Fruit fly (Drosophila melanogaster) whole organism, embryonic: ENCODE data around the gene CG7519.

Experiments
- Antp ChIP-seq: fragments of 200-800 bp; sonication (Bioruptor generic); optimal IDR thresholded peaks from 3 replicates; lab custom pipeline; 2016; ENCODE audit warnings: missing biosample characterization, missing genetic modification characterization
- Bdp1 ChIP-seq: fragments of 200-800 bp; sonication (Bioruptor generic); optimal IDR thresholded peaks from 3 replicates; lab custom pipeline; 2016; ENCODE audit warnings: missing biosample characterization, missing genetic modification characterization
- CG13296 ChIP-seq: fragments of 200-800 bp; sonication (Bioruptor generic); optimal IDR thresholded peaks from 3 replicates; lab custom pipeline; 2018; ENCODE audit warnings: missing biosample characterization, mild to moderate bottlenecking, missing genetic modification characterization
- CG13775 ChIP-seq: fragments of 200-800 bp; sonication (Bioruptor generic); optimal IDR thresholded peaks from 3 replicates; lab custom pipeline; 2017; ENCODE audit warnings: missing biosample characterization, mild to moderate bottlenecking, missing genetic modification characterization
- CG13894 ChIP-seq: fragments of 200-800 bp; sonication (Bioruptor generic); optimal IDR thresholded peaks from 3 replicates; lab custom pipeline; 2018; ENCODE audit warnings: missing biosample characterization, mild to moderate bottlenecking, missing genetic modification characterization, moderate library complexity
- CG14014 ChIP-seq: fragments of 200-800 bp; sonication (Bioruptor generic); IDR thresholded peaks from 2 replicates; pipeline ENCODE4 v1.3.6; 2022; ENCODE audit warnings: missing biosample characterization, missing genetic modification characterization
- CG1647 ChIP-seq: fragments of 200-800 bp; sonication (Bioruptor generic); optimal IDR thresholded peaks from 3 replicates; lab custom pipeline; 2016; ENCODE audit warnings: missing biosample characterization, missing genetic modification characterization
- CG2712 ChIP-seq: fragments of 200-800 bp; optimal IDR thresholded peaks from 3 replicates; lab custom pipeline; 2019; ENCODE audit warnings: missing biosample characterization, mild to moderate bottlenecking, missing genetic modification characterization, moderate library complexity
- CG30020 ChIP-seq: fragments of 200-800 bp; optimal IDR thresholded peaks from 2 replicates; lab custom pipeline; 2019; ENCODE audit warnings: missing biosample characterization, mild to moderate bottlenecking, missing genetic modification characterization, moderate library complexity
- CG32767 ChIP-seq: fragments of 200-800 bp; sonication (Bioruptor generic); IDR thresholded peaks from 2 replicates; pipeline ENCODE4 v1.3.6; 2022; ENCODE audit warnings: missing biosample characterization, missing genetic modification characterization
- CG33557 ChIP-seq: fragments of 200-800 bp; sonication (Bioruptor generic); optimal IDR thresholded peaks from 2 replicates; lab custom pipeline; 2019; ENCODE audit warnings: missing biosample characterization, mild to moderate bottlenecking, missing genetic modification characterization, moderate library complexity
- CG4617 ChIP-seq: fragments of 200-800 bp; sonication (Bioruptor generic); optimal IDR thresholded peaks from 3 replicates; lab custom pipeline; 2016; ENCODE audit warnings: missing biosample characterization, missing genetic modification characterization, borderline replicate concordance
- CG6791 ChIP-seq: fragments of 200-800 bp; sonication (Bioruptor generic); IDR thresholded peaks from 3 replicates; pipeline ENCODE4 v1.3.6; 2022; ENCODE audit warnings: missing biosample characterization, missing genetic modification characterization; ENCODE audit not compliant: partially characterized antibody
- CG6813 ChIP-seq: fragments of 200-800 bp; sonication (Bioruptor generic); optimal IDR thresholded peaks from 2 replicates; lab custom pipeline; 2017; ENCODE audit warnings: missing biosample characterization, missing genetic modification characterization, mild to moderate bottlenecking, moderate library complexity, missing genetic modification reagents
- CG8478 ChIP-seq: fragments of >200 bp; optimal IDR thresholded peaks from 2 replicates; lab custom pipeline; 2018
- Deaf1 ChIP-seq: fragments of 200-800 bp; optimal IDR thresholded peaks from 3 replicates; lab custom pipeline; 2019; ENCODE audit warnings: missing biosample characterization, mild to moderate bottlenecking, missing genetic modification characterization, moderate library complexity
- E2f2 ChIP-seq: fragments of 200-800 bp; sonication (Bioruptor generic); IDR thresholded peaks from 2 replicates; pipeline ENCODE4 v1.3.6; 2022; ENCODE audit warnings: missing biosample characterization, missing genetic modification characterization
- Ets65A ChIP-seq: fragments of 200-800 bp; sonication (Bioruptor generic); peaks from one replicate; lab custom pipeline; 2016; ENCODE audit warnings: missing biosample characterization, missing genetic modification characterization
- Ets97D ChIP-seq: fragments of 200-800 bp; sonication (Bioruptor generic); optimal IDR thresholded peaks from 3 replicates; lab custom pipeline; 2016; ENCODE audit warnings: missing biosample characterization, missing genetic modification characterization
- HLH54F ChIP-seq: fragments of 200-800 bp; sonication (Bioruptor generic); optimal IDR thresholded peaks from 3 replicates; lab custom pipeline; 2016; ENCODE audit warnings: missing biosample characterization, missing genetic modification characterization
- Hsf ChIP-seq: fragments of 200-800 bp; sonication (Bioruptor generic); optimal IDR thresholded peaks from 3 replicates; lab custom pipeline; 2016; ENCODE audit warnings: missing biosample characterization, missing genetic modification characterization
- MESR4 ChIP-seq: fragments of 200-800 bp; sonication (Bioruptor generic); optimal IDR thresholded peaks from 2 replicates; lab custom pipeline; 2018; ENCODE audit warnings: missing biosample characterization, mild to moderate bottlenecking, missing genetic modification characterization, moderate library complexity
- Med ChIP-seq: fragments of 200-800 bp; sonication (Bioruptor generic); peaks from one replicate; lab custom pipeline; 2016; ENCODE audit warnings: missing biosample characterization, missing genetic modification characterization, mild to moderate bottlenecking, inconsistent platforms, moderate library complexity
- Mes4 ChIP-seq: fragments of 200-800 bp; sonication (Bioruptor generic); optimal IDR thresholded peaks from 2 replicates; lab custom pipeline; 2016; ENCODE audit warnings: missing biosample characterization, missing genetic modification characterization
- Mrtf ChIP-seq: fragments of 200-800 bp; sonication (Bioruptor generic); IDR thresholded peaks from 3 replicates; pipeline ENCODE4 v1.3.6; 2022; ENCODE audit warnings: missing biosample characterization, missing genetic modification characterization
- NC2β ChIP-seq: fragments of 200-800 bp; sonication (Bioruptor generic); optimal IDR thresholded peaks from 2 replicates; lab custom pipeline; 2016; ENCODE audit warnings: missing biosample characterization, missing genetic modification characterization
- NfI ChIP-seq: fragments of 200-800 bp; sonication (Bioruptor generic); optimal IDR thresholded peaks from 3 replicates; lab custom pipeline; 2018; ENCODE audit warnings: missing biosample characterization, mild to moderate bottlenecking, missing genetic modification characterization, moderate library complexity
- Opbp ChIP-seq: fragments of 200-800 bp; sonication (Bioruptor generic); IDR thresholded peaks from 3 replicates; pipeline ENCODE4 v1.3.6; 2022; ENCODE audit warnings: missing biosample characterization, missing genetic modification characterization; ENCODE audit not compliant: partially characterized antibody
- Pdp1 ChIP-seq, 2 experiments: fragments of 200-800 bp; sonication (Bioruptor generic); optimal IDR thresholded peaks; 3 replicates each; lab custom pipeline; 2016; ENCODE audit warnings: missing biosample characterization in 2 of 2, missing genetic modification characterization in 2 of 2, mild to moderate bottlenecking in 1 of 2, moderate library complexity in 1 of 2
- Ptx1 ChIP-seq: fragments of 200-800 bp; sonication (Bioruptor generic); IDR thresholded peaks from 2 replicates; pipeline ENCODE4 v1.3.6; 2022; ENCODE audit warnings: missing biosample characterization, missing genetic modification characterization
- Stat92E ChIP-seq, 3 experiments: fragments of >200 bp in 2 of 3; fragments of 200-800 bp in 1 of 3; sonication (Bioruptor generic) in 1 of 3; optimal IDR thresholded peaks; 2 replicates each; lab custom pipeline; 2017 to 2019; ENCODE audit warnings: missing biosample characterization in 3 of 3, missing genetic modification characterization in 3 of 3, mild to moderate bottlenecking in 1 of 3, moderate library complexity in 1 of 3
- abd-A ChIP-seq: fragments of 200-800 bp; sonication (Bioruptor generic); optimal IDR thresholded peaks from 3 replicates; lab custom pipeline; 2019; ENCODE audit warnings: missing biosample characterization, mild to moderate bottlenecking, missing genetic modification characterization, moderate library complexity
- ash1 ChIP-seq: fragments of 200-800 bp; sonication (Bioruptor generic); optimal IDR thresholded peaks from 2 replicates; lab custom pipeline; 2018; ENCODE audit warnings: missing biosample characterization, mild to moderate bottlenecking, missing genetic modification characterization
- ato ChIP-seq: fragments of 200-800 bp; sonication (Bioruptor generic); IDR thresholded peaks from 2 replicates; pipeline ENCODE4 v1.3.6; 2022; ENCODE audit warnings: missing biosample characterization, missing genetic modification characterization; ENCODE audit not compliant: partially characterized antibody
- btn ChIP-seq: fragments of 200-800 bp; sonication (Bioruptor generic); optimal IDR thresholded peaks from 2 replicates; lab custom pipeline; 2016; ENCODE audit warnings: missing biosample characterization, missing genetic modification characterization
- cato ChIP-seq: fragments of 200-800 bp; sonication (Bioruptor generic); optimal IDR thresholded peaks from 2 replicates; lab custom pipeline; 2016; ENCODE audit warnings: missing biosample characterization, missing genetic modification characterization, borderline replicate concordance
- eyg ChIP-seq: fragments of 200-800 bp; sonication (Bioruptor generic); optimal IDR thresholded peaks from 3 replicates; lab custom pipeline; 2016; ENCODE audit warnings: missing biosample characterization, missing genetic modification characterization
- gcm ChIP-seq: fragments of 200-800 bp; sonication (Bioruptor generic); optimal IDR thresholded peaks from 2 replicates; lab custom pipeline; 2019; ENCODE audit warnings: missing biosample characterization, mild to moderate bottlenecking, missing genetic modification characterization, moderate library complexity
- knrl ChIP-seq: fragments of 200-800 bp; sonication (Bioruptor generic); IDR thresholded peaks from 3 replicates; pipeline ENCODE4 v1.3.6; 2022; ENCODE audit warnings: missing biosample characterization, missing genetic modification characterization; ENCODE audit not compliant: partially characterized antibody
- mam ChIP-seq: fragments of 200-800 bp; sonication (Bioruptor generic); optimal IDR thresholded peaks from 3 replicates; lab custom pipeline; 2016; ENCODE audit warnings: missing biosample characterization, missing genetic modification characterization
- org-1 ChIP-seq: fragments of 200-800 bp; sonication (Bioruptor generic); optimal IDR thresholded peaks from 2 replicates; lab custom pipeline; 2017; ENCODE audit warnings: missing biosample characterization, missing genetic modification characterization
- sens ChIP-seq: fragments of 200-800 bp; sonication (Bioruptor generic); peaks from one replicate; lab custom pipeline; 2016; ENCODE audit warnings: missing biosample characterization, missing genetic modification characterization
- ssp ChIP-seq: fragments of 200-800 bp; sonication (Bioruptor generic); IDR thresholded peaks from 2 replicates; pipeline ENCODE4 v1.3.6; 2022; ENCODE audit warnings: missing biosample characterization, missing genetic modification characterization
- stwl ChIP-seq: fragments of 200-800 bp; sonication (Bioruptor generic); optimal IDR thresholded peaks from 3 replicates; lab custom pipeline; 2018; ENCODE audit warnings: missing biosample characterization, mild to moderate bottlenecking, missing genetic modification characterization, moderate library complexity
- trem ChIP-seq: fragments of 200-800 bp; optimal IDR thresholded peaks from 3 replicates; lab custom pipeline; 2019; ENCODE audit warnings: missing biosample characterization, mild to moderate bottlenecking, missing genetic modification characterization, moderate library complexity
- tup ChIP-seq: fragments of 200-800 bp; sonication (Bioruptor generic); optimal IDR thresholded peaks from 2 replicates; lab custom pipeline; 2016; ENCODE audit warnings: missing biosample characterization, mild to moderate bottlenecking, missing genetic modification characterization, moderate library complexity
- tx ChIP-seq: fragments of 200-800 bp; sonication (Bioruptor generic); optimal IDR thresholded peaks from 2 replicates; lab custom pipeline; 2016; ENCODE audit warnings: missing biosample characterization, missing genetic modification characterization

Gene CG7519

DNA sequence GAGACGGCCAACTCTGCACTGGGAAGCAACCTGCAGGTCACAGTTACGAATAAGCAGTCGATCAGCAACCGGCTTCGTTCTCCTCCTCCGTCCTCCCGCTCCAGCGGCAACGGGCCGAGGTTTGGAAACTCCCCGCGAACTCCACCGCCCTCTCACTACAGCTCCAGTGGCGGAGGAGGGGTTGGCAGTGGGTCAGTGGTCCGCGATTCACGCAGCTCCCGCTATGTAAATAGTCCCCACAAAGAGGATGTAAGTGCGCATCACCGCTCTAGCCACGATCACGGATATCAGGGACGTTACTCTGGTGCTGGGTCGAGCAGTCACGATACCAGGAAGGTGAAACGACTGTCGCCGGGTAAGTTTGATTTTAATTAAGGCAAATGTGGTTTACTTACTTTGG lies 25.5 kb downstream of the CG7519 start:
- TF ChIP-seq CG13775 (no peak), CG33557 (GFP tag; lab: Kevin White, UChicago) (no peak), NC2β (GFP tag; lab: Kevin White, UChicago) (no peak), CG6791 (GFP tag; lab: Robert Waterston, UW) (0 out of 3 replicates have a peak, but pooled peaks have one; percentile 15), Ets65A (GFP tag; lab: Kevin White, UChicago) (peak; percentile 91), Med (GFP tag; lab: Kevin White, UChicago) (peak; percentile 30), abd-A (tag; lab: Kevin White, UChicago) (no peak)
- TF ChIP-seq, all 482 proteins: peak for 3

DNA sequence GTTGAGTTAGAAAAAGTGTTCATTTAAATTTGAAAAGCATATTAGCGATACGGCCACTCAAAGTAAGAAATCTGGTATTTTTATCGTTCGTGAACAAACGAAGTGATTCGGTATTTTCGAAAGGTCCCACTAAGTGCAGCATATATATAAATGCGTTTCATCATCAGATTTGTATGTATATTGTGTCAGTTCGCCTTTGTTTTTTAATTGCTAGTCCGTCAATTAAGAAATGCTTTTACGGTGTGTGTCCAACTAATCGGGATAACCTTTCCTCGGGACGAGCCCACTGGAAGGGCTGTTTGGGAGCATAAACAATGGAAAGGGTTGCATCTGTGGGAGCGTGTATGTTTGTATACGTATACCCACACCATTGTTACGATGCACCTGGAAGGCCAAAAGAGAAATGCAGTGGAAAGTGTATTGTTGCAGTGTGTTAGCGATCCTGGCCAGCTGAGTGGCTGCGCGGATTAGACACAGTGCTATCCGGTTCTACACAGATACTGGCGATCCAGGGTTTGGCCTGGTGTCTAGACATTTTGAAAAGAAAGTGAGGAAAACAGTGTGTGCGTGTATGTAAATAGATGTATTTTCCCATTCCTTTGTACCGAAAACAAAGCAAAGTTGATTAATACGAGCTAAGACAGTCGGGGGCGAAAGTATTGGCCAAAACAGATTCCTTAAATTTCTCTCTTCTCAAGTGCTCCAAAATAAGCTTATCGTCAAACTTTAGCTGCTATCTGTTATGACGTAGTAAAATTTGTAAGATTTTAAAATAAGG lies 30.4 kb downstream of the CG7519 start, which contains the start of gene CG7611:
TSS of gene CG7611 (plus strand) at position 128 of the 778 bp plus-strand sequence.
- TF ChIP-seq Mrtf (GFP tag; lab: Robert Waterston, UW) (no peak), tx (GFP tag; lab: Kevin White, UChicago) (no peak), sens (peak; percentile 59), CG6813 (no peak), CG2712 (peak; percentile 22), btn (GFP tag; lab: Kevin White, UChicago) (no peak), ssp (GFP tag; lab: Robert Waterston, UW) (peak; percentile 46; the same call in 1 of the 2 replicates), CG32767 (GFP tag; lab: Robert Waterston, UW) (peak; percentile 78; the same call in 1 of the 2 replicates), tup (GFP tag; lab: Kevin White, UChicago) (no peak), NfI (GFP tag; lab: Kevin White, UChicago) (no peak), CG1647 (no peak), Deaf1 (tag; lab: Kevin White, UChicago) (no peak), ash1 (GFP tag; lab: Kevin White, UChicago) (no peak), gcm (no peak), HLH54F (no peak), Bdp1 (GFP tag; lab: Kevin White, UChicago) (no peak), ato (GFP tag; lab: Robert Waterston, UW) (no peak), CG8478 (lab: Kevin White, UChicago) (no peak), CG13296 (GFP tag; lab: Kevin White, UChicago) (no peak), Opbp (GFP tag; lab: Robert Waterston, UW) (no peak), Pdp1 (GFP tag; optimal IDR thresholded peaks at IDR 0.05; lab: Kevin White, UChicago) (peak in 1 of 2 experiments; percentile 77), mam (GFP tag; lab: Kevin White, UChicago) (no peak), eyg (GFP tag; lab: Kevin White, UChicago) (no peak), CG13775 (no peak), Ets97D (GFP tag; lab: Kevin White, UChicago) (no peak), CG30020 (tag; lab: Kevin White, UChicago) (peak; percentile 87), cato (GFP tag; lab: Kevin White, UChicago) (no peak), Antp (GFP tag; lab: Kevin White, UChicago) (no peak), CG4617 (GFP tag; lab: Kevin White, UChicago) (peak; percentile 79), CG13894 (tag; lab: Kevin White, UChicago) (no peak), E2f2 (GFP tag; lab: Robert Waterston, UW) (peak; percentile 57), Ptx1 (no peak), knrl (GFP tag; lab: Robert Waterston, UW) (no peak), MESR4 (GFP tag; lab: Kevin White, UChicago) (peak; percentile 97), Hsf (no peak), Mes4 (GFP tag; lab: Kevin White, UChicago) (no peak), CG14014 (GFP tag; lab: Robert Waterston, UW) (no peak), Stat92E (GFP tag; optimal IDR thresholded peaks at IDR 0.05; lab: Kevin White, UChicago) (peak in 1 of 3 experiments; percentile 13), trem (tag; lab: Kevin White, UChicago) (peak; percentile 52), stwl (tag; lab: Kevin White, UChicago) (peak; percentile 57), org-1 (no peak)
